Worm (Caenorhabditis elegans): ENCODE data around the gene tut-1.

DNA sequence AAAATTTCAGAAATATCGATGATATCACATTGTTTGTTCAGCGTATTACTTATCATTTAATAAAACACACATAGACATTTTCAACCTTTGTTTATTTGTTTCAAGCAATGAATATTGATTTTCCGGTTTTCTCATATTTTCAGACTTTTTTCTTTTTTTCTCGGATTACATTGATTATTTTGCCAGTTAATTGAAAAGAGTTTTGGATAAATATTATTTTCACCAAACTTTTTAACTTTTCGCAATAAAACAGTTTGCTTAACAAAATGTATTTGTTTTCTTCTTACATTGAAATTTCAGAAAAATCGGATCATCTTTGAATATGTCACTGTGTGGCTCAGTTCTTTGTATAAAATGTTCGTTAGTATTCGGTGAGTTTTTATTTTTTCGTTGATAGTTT lies 41.0 kb upstream of the tut-1 start, which contains the start of gene Y38C1AA.6:
- TF ChIP-seq R02D3.7 (tag; optimal IDR thresholded peaks at IDR 0.05) (no peak), ceh-82 (tag; optimal IDR thresholded peaks at IDR 0.05) (no peak), egl-27 (tag; optimal IDR thresholded peaks at IDR 0.05) (no peak), elt-1 (tag; optimal IDR thresholded peaks at IDR 0.05) (no peak), aly-2 (tag; optimal IDR thresholded peaks at IDR 0.05) (no peak), lin-39 (tag; optimal IDR thresholded peaks at IDR 0.05) (no peak)

All from whole organism, L2 larva.